Worm (Caenorhabditis elegans) whole organism, L2 larva: ENCODE measurements around the gene Y57G11A.5.

Source experiments
- F13H6.1 ChIP-seq: sonication (generic microtip); optimal IDR thresholded peaks from 2 replicates; lab custom pipeline; 2016; ENCODE audit warnings: missing genetic modification characterization, missing compliant biosample characterization
- Y55F3AM.14 ChIP-seq: fragments of 200-800 bp; sonication (Bioruptor generic); optimal IDR thresholded peaks from 2 replicates; lab custom pipeline; 2018; ENCODE audit warnings: mild to moderate bottlenecking, missing genetic modification characterization, missing compliant biosample characterization
- ZK546.5 ChIP-seq: sonication (generic microtip); optimal IDR thresholded peaks from 2 replicates; lab custom pipeline; 2017; ENCODE audit warnings: missing biosample characterization, missing genetic modification characterization
- alr-1 ChIP-seq: fragments of 150-350 bp; optimal IDR thresholded peaks from 2 replicates; lab custom pipeline; 2014; ENCODE audit warnings: missing biosample characterization, missing genetic modification characterization
- aly-2 ChIP-seq: fragments of 150-350 bp; optimal IDR thresholded peaks from 2 replicates; lab custom pipeline; 2014; ENCODE audit warnings: missing biosample characterization, missing genetic modification characterization
- ama-1 ChIP-seq: fragments of 150-350 bp; optimal IDR thresholded peaks from 2 replicates; lab custom pipeline; 2018; ENCODE audit warnings: inconsistent platforms
- ceh-16 ChIP-seq: fragments of 150-350 bp; optimal IDR thresholded peaks from 2 replicates; lab custom pipeline; 2014; ENCODE audit warnings: missing biosample characterization, missing genetic modification characterization
- ceh-82 ChIP-seq: fragments of 150-350 bp; optimal IDR thresholded peaks from 2 replicates; lab custom pipeline; 2014; ENCODE audit warnings: missing biosample characterization, missing genetic modification characterization
- crh-2 ChIP-seq: sonication (generic microtip); optimal IDR thresholded peaks from 2 replicates; lab custom pipeline; 2017; ENCODE audit warnings: missing biosample characterization, missing genetic modification characterization
- elt-1 ChIP-seq: fragments of 150-350 bp; optimal IDR thresholded peaks from 2 replicates; lab custom pipeline; 2014; ENCODE audit warnings: missing biosample characterization, missing genetic modification characterization
- elt-3 ChIP-seq: sonication (generic microtip); optimal IDR thresholded peaks from 2 replicates; lab custom pipeline; 2017; ENCODE audit warnings: missing biosample characterization, missing genetic modification characterization
- fos-1 ChIP-seq: fragments of 150-350 bp; optimal IDR thresholded peaks from 2 replicates; lab custom pipeline; 2014; ENCODE audit warnings: missing biosample characterization, missing genetic modification characterization
- lin-11 ChIP-seq: fragments of 150-350 bp; sonication (generic microtip); optimal IDR thresholded peaks from 2 replicates; lab custom pipeline; 2014; ENCODE audit warnings: missing biosample characterization, missing genetic modification characterization, inconsistent platforms, mixed read lengths
- lin-13 ChIP-seq: fragments of 150-350 bp; optimal IDR thresholded peaks from 2 replicates; lab custom pipeline; 2014; ENCODE audit warnings: missing biosample characterization, missing genetic modification reagents, missing genetic modification characterization
- lsy-2 ChIP-seq, 2 experiments: fragments of 150-350 bp in 1 of 2; sonication (generic microtip) in 1 of 2; optimal IDR thresholded peaks; 2 replicates each; lab custom pipeline; 2014 to 2017; ENCODE audit warnings: missing biosample characterization in 2 of 2, missing genetic modification characterization in 2 of 2
- mbf-1 ChIP-seq: sonication (generic microtip); optimal IDR thresholded peaks from 2 replicates; lab custom pipeline; 2017; ENCODE audit warnings: missing biosample characterization, missing genetic modification characterization
- mdl-1 ChIP-seq, 2 experiments: fragments of 150-350 bp in 1 of 2; sonication (generic microtip) in 1 of 2; optimal IDR thresholded peaks; 2 replicates each; lab custom pipeline; 2017; ENCODE audit warnings: missing biosample characterization in 2 of 2, missing genetic modification characterization in 2 of 2
- nhr-10 ChIP-seq: sonication (generic microtip); optimal IDR thresholded peaks from 2 replicates; lab custom pipeline; 2017; ENCODE audit warnings: missing biosample characterization, missing genetic modification characterization
- nhr-11 ChIP-seq: fragments of 150-350 bp; optimal IDR thresholded peaks from 2 replicates; lab custom pipeline; 2014; ENCODE audit warnings: missing biosample characterization, missing genetic modification characterization
- nhr-12 ChIP-seq: fragments of 150-350 bp; optimal IDR thresholded peaks from 2 replicates; lab custom pipeline; 2014; ENCODE audit warnings: missing biosample characterization, missing genetic modification characterization
- nhr-129 ChIP-seq: fragments of 150-350 bp; optimal IDR thresholded peaks from 2 replicates; lab custom pipeline; 2014; ENCODE audit warnings: missing biosample characterization, missing genetic modification characterization
- nhr-21 ChIP-seq: fragments of 150-350 bp; optimal IDR thresholded peaks from 2 replicates; lab custom pipeline; 2014; ENCODE audit warnings: missing biosample characterization, missing genetic modification characterization
- nhr-23 ChIP-seq: fragments of 150-350 bp; optimal IDR thresholded peaks from 2 replicates; lab custom pipeline; 2014; ENCODE audit warnings: missing biosample characterization, missing genetic modification reagents, missing genetic modification characterization
- nhr-237 ChIP-seq: fragments of 150-350 bp; optimal IDR thresholded peaks from 2 replicates; lab custom pipeline; 2014; ENCODE audit warnings: missing biosample characterization, missing genetic modification characterization
- nhr-25 ChIP-seq: fragments of 150-350 bp; sonication (generic microtip); optimal IDR thresholded peaks from 3 replicates; lab custom pipeline; 2014; ENCODE audit warnings: missing biosample characterization, missing genetic modification characterization
- nhr-77 ChIP-seq: fragments of 150-350 bp; optimal IDR thresholded peaks from 2 replicates; lab custom pipeline; 2014; ENCODE audit warnings: missing biosample characterization, missing genetic modification characterization
- peb-1 ChIP-seq: fragments of 150-350 bp; optimal IDR thresholded peaks from 2 replicates; lab custom pipeline; 2014; ENCODE audit warnings: missing biosample characterization, missing genetic modification characterization
- sem-4 ChIP-seq: fragments of 150-350 bp; optimal IDR thresholded peaks from 2 replicates; lab custom pipeline; 2014; ENCODE audit warnings: missing biosample characterization, missing genetic modification reagents, missing genetic modification characterization
- sma-3 ChIP-seq: sonication (generic microtip); optimal IDR thresholded peaks from 2 replicates; lab custom pipeline; 2016; ENCODE audit warnings: missing genetic modification reagents, missing genetic modification characterization, missing compliant biosample characterization
- unc-39 ChIP-seq: fragments of 150-350 bp; optimal IDR thresholded peaks from 2 replicates; lab custom pipeline; 2014; ENCODE audit warnings: missing biosample characterization, missing genetic modification characterization
- unc-55 ChIP-seq: fragments of 150-350 bp; sonication (generic microtip); optimal IDR thresholded peaks from 3 replicates; lab custom pipeline; 2014; ENCODE audit warnings: missing biosample characterization, missing genetic modification reagents, missing genetic modification characterization
- zag-1 ChIP-seq: fragments of 150-350 bp; optimal IDR thresholded peaks from 2 replicates; lab custom pipeline; 2014; ENCODE audit warnings: missing biosample characterization, missing genetic modification characterization
- ztf-1 ChIP-seq: fragments of 200-800 bp; sonication (Bioruptor generic); conservative IDR thresholded peaks from 2 replicates; pipeline ENCODE4 v1.3.6; 2022; ENCODE audit warnings: missing genetic modification characterization, missing compliant biosample characterization
- ztf-11 ChIP-seq: sonication (generic microtip); optimal IDR thresholded peaks from 2 replicates; lab custom pipeline; 2017; ENCODE audit warnings: missing biosample characterization, missing genetic modification characterization

The Y57G11A.5 gene

ce11 chrIV:14491135-14491534, 21.2 kb downstream of the Y57G11A.5 start:
- no peak for TF ChIP-seq lin-11 (tag; lab: Kevin White, UChicago)
- TF ChIP-seq nhr-11 (tag; lab: Kevin White, UChicago), result no peak
- TF ChIP-seq unc-39, result no peak
- TF ChIP-seq ama-1 (lab: Kevin White, UChicago), result no peak
- TF ChIP-seq elt-1 (tag; lab: Kevin White, UChicago), result no peak
- TF ChIP-seq, all 48 proteins: peak for 0

ce11 chrIV:14483427-14483826, 28.9 kb downstream of the Y57G11A.5 start:
- TF ChIP-seq elt-3 (no peak), sma-3 (GFP tag; lab: Kevin White, UChicago) (no peak), nhr-11 (tag; lab: Kevin White, UChicago) (no peak), fos-1 (tag; lab: Kevin White, UChicago) (peak; percentile 92), mdl-1 (tag; optimal IDR thresholded peaks at IDR 0.05; lab: Kevin White, UChicago) (no peak), lin-11 (tag; lab: Kevin White, UChicago) (no peak), F13H6.1 (tag; lab: Kevin White, UChicago) (no peak), nhr-237 (tag; lab: Kevin White, UChicago) (no peak)

- TF ChIP-seq nhr-129 (tag; lab: Kevin White, UChicago) (no peak), ama-1 (lab: Kevin White, UChicago) (no peak), mdl-1 (tag; optimal IDR thresholded peaks at IDR 0.05; lab: Kevin White, UChicago) (no peak), ZK546.5 (no peak), lsy-2 (tag; optimal IDR thresholded peaks at IDR 0.05; lab: Kevin White, UChicago) (no peak), Y55F3AM.14 (GFP tag; lab: Kevin White, UChicago) (no peak), ztf-1 (GFP tag; lab: Robert Waterston, UW) (no peak), sma-3 (GFP tag; lab: Kevin White, UChicago) (no peak), zag-1 (tag; lab: Kevin White, UChicago) (no peak), nhr-21 (tag; lab: Kevin White, UChicago) (no peak), alr-1 (tag; lab: Kevin White, UChicago) (no peak), nhr-25 (tag; lab: Kevin White, UChicago) (no peak), ztf-11 (tag; lab: Kevin White, UChicago) (no peak), aly-2 (tag; lab: Kevin White, UChicago) (no peak), sem-4 (tag; lab: Kevin White, UChicago) (no peak), crh-2 (tag; lab: Kevin White, UChicago) (no peak), lin-13 (GFP tag; lab: Kevin White, UChicago) (no peak)
These were observed 30.3 kb downstream of the Y57G11A.5 start, which contains the start of gene Y57G11A.4 for ce11 chrIV:14481984-14482383. Gene Y57G11A.4, plus strand, starts transcription at chrIV:14482284.

- TF ChIP-seq ceh-82 (tag; lab: Kevin White, UChicago) (no peak), nhr-23 (tag; lab: Kevin White, UChicago) (no peak), Y55F3AM.14 (GFP tag; lab: Kevin White, UChicago) (no peak)
- TF ChIP-seq, all 48 proteins: peak for 0
These were observed 43.3 kb downstream of the Y57G11A.5 start for ce11 chrIV:14469013-14469412.

ce11 chrIV:14466837-14467236, 45.5 kb downstream of the Y57G11A.5 start:
- TF ChIP-seq nhr-10 (tag; lab: Kevin White, UChicago), result no peak
- no peak for TF ChIP-seq mbf-1
- TF ChIP-seq nhr-12 (tag; lab: Kevin White, UChicago), result no peak
- no peak for TF ChIP-seq ceh-16
- TF ChIP-seq peb-1, result no peak

ce11 chrIV:14466048-14466447, 46.3 kb downstream of the Y57G11A.5 start:
- TF ChIP-seq nhr-77 (no peak), unc-55 (no peak), ama-1 (lab: Kevin White, UChicago) (no peak), Y55F3AM.14 (GFP tag; lab: Kevin White, UChicago) (no peak), nhr-129 (tag; lab: Kevin White, UChicago) (no peak), lsy-2 (tag; optimal IDR thresholded peaks at IDR 0.05; lab: Kevin White, UChicago) (no peak)
- TF ChIP-seq, all 48 proteins: peak for 0
